Worm (Caenorhabditis elegans) whole organism, L4/young adult: ENCODE data around the gene grl-15.

Experiments used
- W03F9.2 ChIP-seq: fragments of 150-350 bp; optimal IDR thresholded peaks from 2 replicates; lab custom pipeline; 2014; ENCODE audit warnings: missing biosample characterization, missing genetic modification characterization
- dao-5 ChIP-seq: sonication (generic microtip); optimal IDR thresholded peaks from 2 replicates; lab custom pipeline; 2016; ENCODE audit warnings: missing genotype, missing genetic modification characterization, moderate library complexity, missing compliant biosample characterization
- him-1 ChIP-seq: sonication (generic microtip); optimal IDR thresholded peaks from 2 replicates; lab custom pipeline; 2016; ENCODE audit warnings: missing genotype, missing genetic modification reagents, missing genetic modification characterization, missing compliant biosample characterization

Gene grl-15

DNA sequence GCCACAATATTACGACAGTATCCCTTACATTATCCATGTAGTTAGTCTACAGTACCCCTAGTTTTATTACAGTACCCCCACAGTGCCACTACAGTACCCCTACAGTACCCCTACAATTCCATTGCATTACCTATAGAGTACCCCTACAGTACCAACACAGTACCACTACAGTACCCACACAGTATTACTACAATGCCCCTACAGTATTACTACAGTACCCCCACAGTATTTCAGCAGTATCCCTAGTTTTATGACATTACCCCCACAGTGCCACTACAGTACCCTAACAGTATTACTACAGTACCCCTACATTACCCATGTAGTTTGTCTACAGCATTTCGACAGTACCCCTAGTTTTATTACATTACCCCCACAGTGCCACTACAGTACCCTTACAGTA lies 2.3 kb downstream of the grl-15 start:
- no peak for TF ChIP-seq W03F9.2
- TF ChIP-seq dao-5 (tag; lab: Kevin White, UChicago): no peak
- TF ChIP-seq him-1 (tag; lab: Kevin White, UChicago): no peak

DNA sequence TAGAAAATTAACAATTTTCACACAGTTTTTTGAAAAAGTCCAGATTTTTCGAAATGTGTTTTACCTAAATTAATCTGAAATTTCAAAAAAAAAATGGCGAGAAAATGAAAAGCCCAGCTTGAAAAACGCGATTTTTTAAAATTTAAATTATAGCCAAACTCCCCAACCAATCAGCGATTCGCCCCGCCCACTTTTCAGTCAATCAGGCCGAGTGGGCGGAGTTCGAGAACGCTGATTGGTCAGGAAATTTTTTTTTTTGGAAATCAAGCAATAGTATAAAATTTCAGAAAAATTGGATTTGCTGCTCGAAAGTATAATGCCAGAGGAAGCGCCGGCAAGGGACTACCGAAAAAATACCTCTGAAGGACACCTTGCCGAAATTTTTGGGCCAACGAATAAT lies 4.3 kb downstream of the grl-15 start:
- TF ChIP-seq him-1 (tag; lab: Kevin White, UChicago): no peak
- no peak for TF ChIP-seq W03F9.2
- no peak for TF ChIP-seq dao-5 (tag; lab: Kevin White, UChicago)

ce11 chrIII:12230195-12230594 lies 5.6 kb downstream of the grl-15 start:
- TF ChIP-seq W03F9.2 (no peak), dao-5 (tag; lab: Kevin White, UChicago) (no peak), him-1 (tag; lab: Kevin White, UChicago) (no peak)

DNA sequence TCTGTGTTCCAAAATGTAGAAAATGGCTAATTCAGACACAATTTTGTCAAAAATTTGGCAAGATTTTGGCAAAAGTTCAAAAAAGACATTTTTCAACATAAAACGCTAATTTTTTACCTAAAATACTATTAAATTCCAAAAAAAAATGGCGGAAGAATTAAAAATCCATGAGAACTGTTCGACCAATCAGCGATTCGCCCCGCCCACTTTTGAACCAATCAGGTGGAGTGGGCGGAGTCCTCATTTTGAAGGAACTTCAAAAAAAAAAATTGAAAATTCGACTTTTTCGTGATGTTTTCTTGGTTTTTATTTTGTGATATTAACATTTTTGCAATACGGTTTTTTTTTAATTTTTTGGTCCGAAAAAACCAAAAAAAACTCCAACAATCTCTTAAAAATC lies 7.9 kb downstream of the grl-15 start:
- no peak for TF ChIP-seq W03F9.2
- no peak for TF ChIP-seq dao-5 (tag; lab: Kevin White, UChicago)
- no peak for TF ChIP-seq him-1 (tag; lab: Kevin White, UChicago)

- TF ChIP-seq W03F9.2: peak; percentile 31
- TF ChIP-seq him-1 (tag; lab: Kevin White, UChicago): no peak
These were observed 9.6 kb downstream of the grl-15 start, which contains the start of the genes Y75B8A.18 and Y75B8A.19 for ce11 chrIII:12226089-12226682. Gene Y75B8A.18, minus strand, starts transcription at chrIII:12226230. Gene Y75B8A.19, plus strand, starts transcription at chrIII:12226632.

DNA sequence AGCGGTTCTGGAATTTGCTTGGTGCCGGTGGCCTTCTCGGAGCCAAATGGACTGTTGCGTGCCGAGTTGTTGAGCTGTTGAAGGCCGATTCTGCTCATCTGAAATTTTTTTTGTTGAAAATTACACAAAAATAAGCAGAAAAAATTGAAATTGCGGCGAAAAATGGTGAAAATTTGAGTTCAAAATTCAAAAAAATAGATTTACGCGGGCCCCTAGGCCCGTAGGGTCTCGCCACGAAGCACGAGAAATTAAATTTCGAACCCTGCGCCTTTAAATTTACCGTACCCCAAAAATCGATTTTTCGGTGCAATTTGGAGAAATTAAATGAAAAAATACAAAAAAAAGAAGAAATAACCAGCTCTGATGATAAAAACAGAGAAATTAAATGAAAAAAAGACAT lies 10.6 kb downstream of the grl-15 start, which contains the start of gene gmn-1:
gmn-1 (minus strand) TSS at position 98 of the 400 bp plus-strand sequence.
- TF ChIP-seq W03F9.2: peak; percentile 18
- no peak for TF ChIP-seq dao-5 (tag; lab: Kevin White, UChicago)
- TF ChIP-seq him-1 (tag; lab: Kevin White, UChicago): no peak

DNA sequence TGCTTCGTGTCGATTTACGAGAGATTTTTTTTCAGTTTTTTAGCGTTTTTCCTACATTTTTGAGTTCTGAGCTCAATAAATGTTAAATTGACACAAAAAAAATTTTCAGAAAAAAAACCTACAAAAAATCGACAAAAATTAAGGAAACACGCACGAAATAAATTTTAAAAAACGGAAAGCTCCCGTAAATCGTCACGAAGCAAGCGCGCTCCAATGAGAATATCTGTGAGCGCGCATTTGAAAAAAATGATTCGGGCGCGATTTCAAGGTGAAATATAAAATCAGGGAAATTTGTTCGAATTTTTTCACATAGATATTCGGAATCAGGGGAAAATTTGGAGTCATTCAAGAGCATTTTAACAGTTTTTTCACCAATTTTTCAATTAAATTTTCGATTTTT lies 12.6 kb downstream of the grl-15 start:
- TF ChIP-seq dao-5 (tag; lab: Kevin White, UChicago): no peak
- TF ChIP-seq him-1 (tag; lab: Kevin White, UChicago): no peak
- no peak for TF ChIP-seq W03F9.2

- TF ChIP-seq him-1 (tag; lab: Kevin White, UChicago): no peak
- TF ChIP-seq dao-5 (tag; lab: Kevin White, UChicago): no peak
- no peak for TF ChIP-seq W03F9.2
These were observed 14.4 kb downstream of the grl-15 start for ce11 chrIII:12221452-12221851.

ce11 chrIII:12220820-12221219 lies 15.0 kb downstream of the grl-15 start:
- no peak for TF ChIP-seq dao-5 (tag; lab: Kevin White, UChicago)
- no peak for TF ChIP-seq W03F9.2
- TF ChIP-seq him-1 (tag; lab: Kevin White, UChicago): no peak

DNA sequence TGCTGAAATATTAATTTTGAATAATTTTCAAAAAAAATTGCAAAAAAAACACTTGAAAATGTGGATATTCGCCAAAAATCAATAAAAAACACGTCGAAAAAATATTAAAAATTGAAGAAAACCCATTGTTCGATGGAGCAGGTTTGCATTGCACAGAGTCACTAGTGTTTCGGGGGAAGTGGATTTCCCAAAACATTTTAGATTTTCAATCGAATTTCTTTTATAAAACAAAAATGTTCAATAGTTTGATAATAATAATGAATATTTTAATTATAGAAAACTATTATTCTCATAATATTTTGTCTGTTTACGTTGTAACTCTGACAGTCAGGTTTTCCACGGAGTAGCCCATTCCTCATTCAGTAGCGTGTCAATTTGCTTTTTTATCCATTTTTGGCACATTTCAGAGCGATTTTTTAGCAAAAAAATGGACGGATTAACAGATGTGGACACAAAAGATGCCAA lies 17.1 kb downstream of the grl-15 start, which contains the start of the genes gex-4 and gphr-1:
gex-4 (minus strand) TSS at position 2 of the 465 bp plus-strand sequence.
gphr-1 (plus strand) TSS at position 415 of the 465 bp plus-strand sequence.
- TF ChIP-seq him-1 (tag; lab: Kevin White, UChicago) (no peak), W03F9.2 (peak; percentile 52)

ce11 chrIII:12218078-12218477 lies 17.7 kb downstream of the grl-15 start:
- TF ChIP-seq him-1 (tag; lab: Kevin White, UChicago) (no peak), W03F9.2 (no peak), dao-5 (tag; lab: Kevin White, UChicago) (no peak)

ce11 chrIII:12215596-12215995 lies 20.2 kb downstream of the grl-15 start, which contains the start of gene Y75B8A.13:
Gene Y75B8A.13, minus strand, starts transcription at chrIII:12215696.
- TF ChIP-seq dao-5 (tag; lab: Kevin White, UChicago) (no peak), him-1 (tag; lab: Kevin White, UChicago) (no peak)

- TF ChIP-seq him-1 (tag; lab: Kevin White, UChicago) (no peak), dao-5 (tag; lab: Kevin White, UChicago) (no peak), W03F9.2 (no peak)
These were observed 28.2 kb downstream of the grl-15 start for ce11 chrIII:12207574-12207973.

- TF ChIP-seq W03F9.2 (no peak), him-1 (tag; lab: Kevin White, UChicago) (no peak), dao-5 (tag; lab: Kevin White, UChicago) (no peak)
These were observed 30.5 kb downstream of the grl-15 start for ce11 chrIII:12205271-12205670.

ce11 chrIII:12202437-12202836 lies 33.4 kb downstream of the grl-15 start, which contains the start of gene osm-12:
Gene osm-12, minus strand, starts transcription at chrIII:12202537.
- no peak for TF ChIP-seq dao-5 (tag; lab: Kevin White, UChicago)
- no peak for TF ChIP-seq W03F9.2
- no peak for TF ChIP-seq him-1 (tag; lab: Kevin White, UChicago)
